Worm (Caenorhabditis elegans): ENCODE measurements around the gene F52B11.5.

DNA sequence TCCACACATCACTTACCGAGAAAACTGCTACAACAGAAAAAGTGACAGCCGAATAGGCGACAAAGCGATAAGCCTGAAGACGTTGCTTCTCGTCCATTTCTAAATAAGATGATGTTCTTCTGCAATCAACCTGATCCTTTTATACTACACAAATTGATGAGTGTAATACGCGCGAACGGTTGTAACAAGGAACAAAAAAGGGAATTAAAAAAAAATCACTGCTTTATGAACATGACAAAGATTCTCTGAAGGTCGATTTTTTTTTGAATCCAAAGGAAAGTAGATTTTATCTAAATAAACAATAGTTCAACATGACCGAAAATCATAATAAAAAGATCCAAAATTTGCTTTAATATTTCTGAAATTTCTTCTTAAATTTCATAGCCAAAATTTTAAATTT, 3.8 kb downstream of the F52B11.5 start, which contains the start of gene col-133:
- no peak for TF ChIP-seq nhr-23 (tag; optimal IDR thresholded peaks at IDR 0.05)
- peak; percentile 12 for TF ChIP-seq nhr-25 (tag; optimal IDR thresholded peaks at IDR 0.05)
